Worm (Caenorhabditis elegans): Measurements from ENCODE around the gene C05D2.8.

Gene C05D2.8

DNA sequence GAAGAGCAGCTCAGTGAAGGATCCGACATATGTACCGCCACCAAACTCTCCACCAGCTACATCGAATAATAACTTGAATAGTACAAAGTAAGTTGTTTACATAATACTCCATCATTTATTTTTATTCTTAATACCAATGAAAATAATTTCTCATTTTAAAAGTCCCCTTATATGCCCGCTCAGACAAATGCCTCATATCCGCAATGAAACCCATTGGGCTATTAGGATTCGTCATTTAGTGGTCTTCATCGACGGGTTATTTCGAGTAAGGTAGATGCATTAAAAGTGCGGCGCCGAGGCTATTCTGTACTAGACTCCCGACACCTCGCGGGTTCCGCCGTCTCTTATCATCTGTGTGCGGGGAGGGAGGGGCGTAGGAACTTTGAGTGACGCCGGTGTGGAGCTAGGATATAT is 43.6 kb upstream of the C05D2.8 start (continued):
- TF ChIP-seq Y105C5A.15 (GFP tag; IDR thresholded peaks at IDR 0.05) (0 out of 2 replicates have a peak, but pooled peaks have one; percentile 20), php-3 (GFP tag; IDR thresholded peaks at IDR 0.05) (peak; percentile 67), lin-29 (GFP tag; IDR thresholded peaks at IDR 0.05) (no peak), nhr-76 (tag; optimal IDR thresholded peaks at IDR 0.05) (no peak), daf-8 (GFP tag; IDR thresholded peaks at IDR 0.05) (no peak), nhr-102 (tag; optimal IDR thresholded peaks at IDR 0.05) (peak; percentile 62), ceh-20 (GFP tag; IDR thresholded peaks at IDR 0.05) (no peak), ztf-7 (tag; optimal IDR thresholded peaks at IDR 0.05) (no peak), mep-1 (tag; optimal IDR thresholded peaks at IDR 0.05) (peak; percentile 57), egl-27 (tag; optimal IDR thresholded peaks at IDR 0.05) (no peak), nhr-11 (tag; optimal IDR thresholded peaks at IDR 0.05) (no peak), set-16 (GFP tag; IDR thresholded peaks at IDR 0.05) (peak; percentile 20; the same call in 1 of the 2 replicates), spr-3 (GFP tag; optimal IDR thresholded peaks at IDR 0.05) (no peak), lin-39 (tag; optimal IDR thresholded peaks at IDR 0.05) (no peak), dpl-1 (GFP tag; optimal IDR thresholded peaks at IDR 0.05) (peak; percentile 21), lin-1 (GFP tag; IDR thresholded peaks at IDR 0.05) (0 out of 2 replicates have a peak, but pooled peaks have one; percentile 44), zip-11 (GFP tag; IDR thresholded peaks at IDR 0.05) (no peak), hmg-1.1 (GFP tag; IDR thresholded peaks at IDR 0.05) (no peak), hlh-30 (tag; optimal IDR thresholded peaks at IDR 0.05; ENCODE audit: insufficient read depth) (peak; percentile 27), snpc-1.2 (GFP tag; IDR thresholded peaks at IDR 0.05) (peak; percentile 84), rbr-2 (tag; optimal IDR thresholded peaks at IDR 0.05) (peak; percentile 32), vab-7 (GFP tag; IDR thresholded peaks at IDR 0.05) (peak; percentile 50; the same call in 1 of the 2 replicates), mxl-2 (GFP tag; conservative IDR thresholded peaks at IDR 0.05) (no peak), pqm-1 (tag; optimal IDR thresholded peaks at IDR 0.05) (peak; percentile 46), lsy-2 (tag; optimal IDR thresholded peaks at IDR 0.05) (peak in 1 of 2 experiments; percentile 46), snpc-4 (tag; optimal IDR thresholded peaks at IDR 0.05) (peak; percentile 84), duxl-1 (tag; optimal IDR thresholded peaks at IDR 0.05; ENCODE audit: poor library complexity) (peak; percentile 74), unc-62 (GFP tag; optimal IDR thresholded peaks at IDR 0.05 in 1 of 2) (no peak), unc-62 (tag; optimal IDR thresholded peaks at IDR 0.05) (no peak), mes-2 (tag; optimal IDR thresholded peaks at IDR 0.05; ENCODE audit: poor library complexity, severe bottlenecking) (peak; percentile 76), dve-1 (tag; optimal IDR thresholded peaks at IDR 0.05; ENCODE audit: insufficient read depth) (peak; percentile 60), ztf-11 (tag; optimal IDR thresholded peaks at IDR 0.05) (no peak), F10B5.3 (tag; optimal IDR thresholded peaks at IDR 0.05) (peak; percentile 41), ama-1 (optimal IDR thresholded peaks at IDR 0.05) (peak; percentile 88), D1046.2 (GFP tag; IDR thresholded peaks at IDR 0.05) (no peak), daf-12 (tag; optimal IDR thresholded peaks at IDR 0.05) (no peak)

DNA sequence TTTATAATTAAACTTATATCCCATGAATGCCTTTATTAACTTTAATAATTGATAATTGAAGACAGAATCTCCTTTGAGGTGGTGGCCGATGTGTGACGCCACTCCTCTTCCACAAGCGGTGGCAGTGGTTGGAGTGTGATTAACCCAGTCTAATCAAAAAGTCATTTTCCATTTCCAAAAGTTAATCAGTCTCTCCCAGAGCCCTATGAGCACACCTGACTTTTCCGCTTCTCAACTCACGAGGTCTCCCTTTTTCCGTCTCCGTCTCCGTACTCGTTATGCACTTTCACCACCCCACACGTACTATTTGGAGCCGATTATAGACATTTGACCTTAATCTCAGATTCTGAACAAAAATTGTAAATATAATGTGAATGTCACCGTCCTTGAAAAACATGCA is 32.5 kb upstream of the C05D2.8 start:
- TF ChIP-seq hif-1 (tag; optimal IDR thresholded peaks at IDR 0.05) (no peak), hlh-30 (tag; optimal IDR thresholded peaks at IDR 0.05; ENCODE audit: insufficient read depth) (peak; percentile 45), unc-62 (GFP tag; optimal IDR thresholded peaks at IDR 0.05 in 1 of 2) (peak in 1 of 2 experiments; percentile 70), unc-62 (tag; optimal IDR thresholded peaks at IDR 0.05) (no peak), Y5F2A.4 (GFP tag; optimal IDR thresholded peaks at IDR 0.05) (no peak), zip-11 (GFP tag; IDR thresholded peaks at IDR 0.05) (no peak), pqm-1 (tag; optimal IDR thresholded peaks at IDR 0.05) (no peak), jun-1 (tag; optimal IDR thresholded peaks at IDR 0.05) (no peak), spr-3 (GFP tag; optimal IDR thresholded peaks at IDR 0.05) (no peak), aly-2 (tag; optimal IDR thresholded peaks at IDR 0.05) (no peak), nhr-6 (tag; optimal IDR thresholded peaks at IDR 0.05) (no peak)

All from whole organism, L4 larva.